Worm (Caenorhabditis elegans) whole organism, L4 larva: Measurements from ENCODE around the gene fbxa-138.

Experiments used
- F10B5.3 ChIP-seq: sonication (generic microtip); optimal IDR thresholded peaks from 2 replicates; lab custom pipeline; 2016; ENCODE audit warnings: mild to moderate bottlenecking, missing genetic modification characterization, missing compliant biosample characterization
- T20F7.1 ChIP-seq: fragments of 200-800 bp; sonication (Bioruptor generic); optimal IDR thresholded peaks from 2 replicates; lab custom pipeline; 2018; ENCODE audit warnings: mild to moderate bottlenecking, missing genetic modification characterization, missing compliant biosample characterization
- Y105C5A.15 ChIP-seq: fragments of 200-800 bp; sonication (Bioruptor generic); IDR thresholded peaks from 2 replicates; pipeline ENCODE4 v1.3.6; 2022; ENCODE audit warnings: missing genetic modification characterization, missing compliant biosample characterization
- ZK337.2 ChIP-seq: fragments of 200-800 bp; sonication (Bioruptor generic); IDR thresholded peaks from 2 replicates; pipeline ENCODE4 v1.3.6; 2022; ENCODE audit warnings: missing genetic modification reagents, missing genetic modification characterization, missing compliant biosample characterization
- aha-1 ChIP-seq: fragments of 150-350 bp; peaks from one replicate; lab custom pipeline; 2014; ENCODE audit warnings: missing biosample characterization, missing genetic modification characterization
- ceh-62 ChIP-seq: sonication (generic microtip); optimal IDR thresholded peaks from 2 replicates; lab custom pipeline; 2017; ENCODE audit warnings: missing biosample characterization, missing genetic modification characterization
- ctbp-1 ChIP-seq: fragments of 200-800 bp; sonication (Bioruptor generic); IDR thresholded peaks from 2 replicates; pipeline ENCODE4 v1.3.6; 2022; ENCODE audit warnings: missing genetic modification reagents, missing genetic modification characterization, missing compliant biosample characterization
- daf-16 ChIP-seq, 3 experiments: sonication (generic microtip); optimal IDR thresholded peaks; 2 replicates each; lab custom pipeline; 2016 to 2017; ENCODE audit warnings: missing genetic modification characterization in 3 of 3, missing genetic modification reagents in 3 of 3, mild to moderate bottlenecking in 2 of 3, missing compliant biosample characterization in 2 of 3, missing biosample characterization in 1 of 3, moderate library complexity in 1 of 3
- dmd-6 ChIP-seq: fragments of 200-800 bp; sonication (Bioruptor generic); IDR thresholded peaks from 2 replicates; pipeline ENCODE4 v1.3.6; 2022; ENCODE audit warnings: missing genetic modification reagents, missing genetic modification characterization, missing compliant biosample characterization
- dve-1 ChIP-seq: sonication (generic microtip); optimal IDR thresholded peaks from 2 replicates; lab custom pipeline; 2017; ENCODE audit warnings: antibody characterized with exemption, mild to moderate bottlenecking, missing genetic modification characterization, missing compliant biosample characterization; ENCODE audit not compliant: insufficient read depth
- egl-27 ChIP-seq: sonication (generic microtip); optimal IDR thresholded peaks from 3 replicates; lab custom pipeline; 2017; ENCODE audit warnings: missing biosample characterization, missing genetic modification reagents, missing genetic modification characterization
- egl-43 ChIP-seq: fragments of 200-800 bp; sonication (Bioruptor generic); IDR thresholded peaks from 2 replicates; pipeline ENCODE4 v1.3.6; 2022; ENCODE audit warnings: missing genetic modification reagents, missing genetic modification characterization, missing compliant biosample characterization
- fos-1 ChIP-seq: fragments of 150-350 bp; optimal IDR thresholded peaks from 2 replicates; lab custom pipeline; 2014; ENCODE audit warnings: missing biosample characterization, missing genetic modification characterization
- gei-8 ChIP-seq: fragments of 200-800 bp; sonication (Bioruptor generic); optimal IDR thresholded peaks from 2 replicates; lab custom pipeline; 2018; ENCODE audit warnings: mild to moderate bottlenecking, missing genetic modification characterization, missing compliant biosample characterization
- hlh-11 ChIP-seq: fragments of 200-800 bp; sonication (Bioruptor generic); optimal IDR thresholded peaks from 2 replicates; lab custom pipeline; 2018; ENCODE audit warnings: mild to moderate bottlenecking, missing genetic modification characterization, missing compliant biosample characterization
- hlh-30 ChIP-seq: sonication (generic microtip); optimal IDR thresholded peaks from 2 replicates; lab custom pipeline; 2017; ENCODE audit warnings: antibody characterized with exemption, mild to moderate bottlenecking, missing genetic modification characterization, missing compliant biosample characterization; ENCODE audit not compliant: insufficient read depth
- hmg-1.1 ChIP-seq: fragments of 200-800 bp; sonication (Bioruptor generic); IDR thresholded peaks from 2 replicates; pipeline ENCODE4 v1.3.6; 2022; ENCODE audit warnings: missing genetic modification reagents, missing genetic modification characterization, missing compliant biosample characterization
- jun-1 ChIP-seq: fragments of 150-350 bp; optimal IDR thresholded peaks from 2 replicates; lab custom pipeline; 2014; ENCODE audit warnings: missing biosample characterization, missing genetic modification reagents, missing genetic modification characterization
- lin-15B ChIP-seq: fragments of 150-350 bp; sonication (generic microtip); optimal IDR thresholded peaks from 3 replicates; lab custom pipeline; 2014; ENCODE audit warnings: missing biosample characterization, missing genetic modification characterization
- lin-29 ChIP-seq: fragments of 200-800 bp; sonication (Bioruptor generic); IDR thresholded peaks from 2 replicates; pipeline ENCODE4 v1.3.6; 2022; ENCODE audit warnings: missing genetic modification reagents, missing genetic modification characterization, missing compliant biosample characterization
- mdl-1 ChIP-seq, 2 experiments: fragments of 150-350 bp in 1 of 2; sonication (generic microtip) in 1 of 2; optimal IDR thresholded peaks; 2 replicates each; lab custom pipeline; 2014 to 2017; ENCODE audit warnings: missing biosample characterization in 2 of 2, missing genetic modification characterization in 2 of 2
- mep-1 ChIP-seq: fragments of 150-350 bp; sonication (generic microtip); optimal IDR thresholded peaks from 3 replicates; lab custom pipeline; 2014; ENCODE audit warnings: missing biosample characterization, missing genetic modification characterization
- nhr-28 ChIP-seq: fragments of 150-350 bp; optimal IDR thresholded peaks from 2 replicates; lab custom pipeline; 2014; ENCODE audit warnings: missing biosample characterization, missing genetic modification characterization
- nhr-42 ChIP-seq: fragments of 200-800 bp; sonication (Bioruptor generic); IDR thresholded peaks from 2 replicates; pipeline ENCODE4 v1.3.6; 2022; ENCODE audit warnings: missing genetic modification characterization, missing compliant biosample characterization
- nhr-48 ChIP-seq: sonication (generic microtip); optimal IDR thresholded peaks from 2 replicates; lab custom pipeline; 2016; ENCODE audit warnings: mild to moderate bottlenecking, missing genetic modification characterization, missing compliant biosample characterization
- nhr-77 ChIP-seq: fragments of 150-350 bp; optimal IDR thresholded peaks from 2 replicates; lab custom pipeline; 2014; ENCODE audit warnings: missing biosample characterization, missing genetic modification characterization
- php-3 ChIP-seq: fragments of 200-800 bp; sonication (Bioruptor generic); IDR thresholded peaks from 2 replicates; pipeline ENCODE4 v1.3.6; 2022; ENCODE audit warnings: missing genetic modification reagents, missing genetic modification characterization, missing compliant biosample characterization
- pqm-1 ChIP-seq: sonication (generic microtip); optimal IDR thresholded peaks from 2 replicates; lab custom pipeline; 2017; ENCODE audit warnings: missing biosample characterization, missing genetic modification characterization
- saeg-2 ChIP-seq: fragments of 200-800 bp; sonication (Bioruptor generic); IDR thresholded peaks from 2 replicates; pipeline ENCODE4 v1.3.6; 2022; ENCODE audit warnings: missing genetic modification reagents, missing genetic modification characterization, missing compliant biosample characterization
- snpc-1.2 ChIP-seq: fragments of 200-800 bp; sonication (Bioruptor generic); IDR thresholded peaks from 2 replicates; pipeline ENCODE4 v1.3.6; 2022; ENCODE audit warnings: missing genetic modification reagents, missing genetic modification characterization, missing compliant biosample characterization
- unc-62 ChIP-seq, 3 experiments: fragments of 150-350 bp in 1 of 3; sonication (generic microtip); optimal IDR thresholded peaks in 2 of 3; peaks in 1 of 3; 1 replicate in 1 of 3; 2 replicates in 2 of 3; lab custom pipeline; 2014 to 2017; ENCODE audit warnings: missing biosample characterization in 3 of 3, missing genetic modification characterization in 3 of 3, missing genetic modification reagents in 3 of 3, missing genotype in 1 of 3
- zag-1 ChIP-seq: fragments of 150-350 bp; optimal IDR thresholded peaks from 2 replicates; lab custom pipeline; 2014; ENCODE audit warnings: missing biosample characterization, missing genetic modification characterization
- zfp-2 ChIP-seq: sonication (generic microtip); optimal IDR thresholded peaks from 2 replicates; lab custom pipeline; 2016; ENCODE audit warnings: mild to moderate bottlenecking, missing genetic modification characterization, missing compliant biosample characterization
- zfp-3 ChIP-seq: fragments of 200-800 bp; sonication (Bioruptor generic); conservative IDR thresholded peaks from 2 replicates; pipeline ENCODE4 v1.3.6; 2022; ENCODE audit warnings: missing genetic modification reagents, missing genetic modification characterization, missing compliant biosample characterization

fbxa-138 gene

DNA sequence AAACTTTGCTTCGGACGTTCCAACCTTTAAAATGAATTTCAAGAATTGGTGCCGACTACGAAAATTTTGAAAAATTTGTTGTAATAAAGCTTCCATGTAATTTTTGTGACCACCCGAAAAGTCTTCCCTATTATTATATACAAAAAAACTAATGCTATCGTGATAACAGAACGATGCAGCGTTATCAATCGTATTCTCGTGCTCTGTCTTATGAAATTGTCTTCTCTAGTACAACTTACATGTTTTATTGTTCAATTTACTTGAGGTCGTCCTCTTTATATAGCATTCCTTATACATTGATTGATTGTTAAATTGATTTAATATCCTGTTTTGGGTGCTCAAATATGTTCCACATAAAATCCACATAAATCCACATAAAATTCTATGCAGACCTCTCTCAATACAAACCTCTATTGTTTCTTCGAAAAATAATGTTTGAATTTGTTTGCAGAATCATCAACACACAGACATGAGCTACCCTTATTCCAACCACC, 17.5 kb upstream of the fbxa-138 start, which contains the start of gene pals-19:
TSS of gene pals-19 (plus strand) at position 444 of the 494 bp plus-strand sequence.
- TF ChIP-seq nhr-28 (tag; lab: Kevin White, UChicago) (peak; percentile 85), dmd-6 (GFP tag; lab: Robert Waterston, UW) (peak; percentile 47; the same call in 1 of the 2 replicates), dve-1 (peak; percentile 30), snpc-1.2 (GFP tag; lab: Robert Waterston, UW) (no peak), unc-62 (GFP tag; optimal IDR thresholded peaks at IDR 0.05 in 1 of 2; lab: Kevin White, UChicago) (no peak), unc-62 (tag; optimal IDR thresholded peaks at IDR 0.05; lab: Kevin White, UChicago) (no peak), hlh-30 (tag; lab: Kevin White, UChicago) (peak; percentile 14), egl-27 (tag; lab: Kevin White, UChicago) (no peak), daf-16 (GFP tag; optimal IDR thresholded peaks at IDR 0.05; lab: Kevin White, UChicago) (no peak), daf-16 (tag; optimal IDR thresholded peaks at IDR 0.05; lab: Kevin White, UChicago) (peak; percentile 54), mep-1 (peak; percentile 15), php-3 (0 out of 2 replicates have a peak, but pooled peaks have one; percentile 26), hlh-11 (tag; lab: Kevin White, UChicago) (peak; percentile 17), pqm-1 (tag; lab: Kevin White, UChicago) (peak; percentile 97), lin-15B (tag; lab: Kevin White, UChicago) (no peak), nhr-77 (tag; lab: Kevin White, UChicago) (peak; percentile 58), Y105C5A.15 (GFP tag; lab: Robert Waterston, UW) (no peak), mdl-1 (tag; optimal IDR thresholded peaks at IDR 0.05; lab: Kevin White, UChicago) (peak in 1 of 2 experiments; percentile 34), saeg-2 (GFP tag; lab: Robert Waterston, UW) (no peak), hmg-1.1 (GFP tag; lab: Robert Waterston, UW) (no peak)

- TF ChIP-seq nhr-48 (tag; lab: Kevin White, UChicago): no peak
- TF ChIP-seq nhr-42 (GFP tag; lab: Robert Waterston, UW): no peak
- no peak for TF ChIP-seq mep-1
- no peak for TF ChIP-seq jun-1 (tag; lab: Kevin White, UChicago)
- TF ChIP-seq gei-8: no peak
- TF ChIP-seq zag-1 (tag; lab: Kevin White, UChicago): no peak
- TF ChIP-seq zfp-2 (tag; lab: Kevin White, UChicago): no peak
- TF ChIP-seq, all 104 proteins: peak for 0
Observed at ce11 chrIII:1399670-1400069, 15.6 kb upstream of the fbxa-138 start, which contains the start of gene pals-16. Gene pals-16 (plus strand): TSS chrIII:1399970.

DNA sequence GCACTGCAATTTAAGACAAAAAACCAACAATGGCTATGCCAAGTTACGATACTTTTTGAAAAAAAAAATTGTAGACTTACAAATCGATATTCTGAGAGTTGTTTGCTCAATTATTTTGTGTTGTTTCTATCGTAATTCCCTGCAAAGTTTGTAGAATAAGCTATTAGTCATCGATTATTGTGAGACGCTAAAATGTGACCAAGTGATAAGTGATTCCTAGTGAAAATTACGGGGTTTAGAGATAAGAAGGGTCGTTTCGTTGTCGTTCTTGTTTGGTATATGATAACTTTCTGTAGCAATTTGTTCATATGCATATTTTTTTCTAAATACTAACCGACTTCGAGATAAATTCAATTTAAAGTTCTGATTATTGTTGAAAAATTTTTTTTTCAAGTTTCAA, 14.1 kb upstream of the fbxa-138 start:
- TF ChIP-seq lin-29 (GFP tag; lab: Robert Waterston, UW) (no peak), T20F7.1 (peak; percentile 22), daf-16 (GFP tag; optimal IDR thresholded peaks at IDR 0.05; lab: Kevin White, UChicago) (no peak), daf-16 (tag; optimal IDR thresholded peaks at IDR 0.05; lab: Kevin White, UChicago) (peak; percentile 61), dmd-6 (GFP tag; lab: Robert Waterston, UW) (peak; percentile 48), pqm-1 (tag; lab: Kevin White, UChicago) (peak; percentile 86), egl-43 (no peak), fos-1 (tag; lab: Kevin White, UChicago) (no peak), nhr-28 (tag; lab: Kevin White, UChicago) (peak; percentile 64)

ce11 chrIII:1395355-1395754, 11.3 kb upstream of the fbxa-138 start:
- TF ChIP-seq zfp-3: no peak
- TF ChIP-seq ceh-62: no peak
- no peak for TF ChIP-seq hlh-30 (tag; lab: Kevin White, UChicago)
- peak; percentile 64 for TF ChIP-seq pqm-1 (tag; lab: Kevin White, UChicago)
- no peak for TF ChIP-seq ZK337.2 (GFP tag; lab: Robert Waterston, UW)
- no peak for TF ChIP-seq gei-8
- no peak for TF ChIP-seq ctbp-1 (GFP tag; lab: Robert Waterston, UW)
- TF ChIP-seq daf-16 (GFP tag; optimal IDR thresholded peaks at IDR 0.05; lab: Kevin White, UChicago): no peak
- TF ChIP-seq daf-16 (tag; optimal IDR thresholded peaks at IDR 0.05; lab: Kevin White, UChicago): peak; percentile 28
- peak; percentile 17 for TF ChIP-seq nhr-28 (tag; lab: Kevin White, UChicago)
- peak; percentile 39; the same call in 1 of the 2 replicates for TF ChIP-seq dmd-6 (GFP tag; lab: Robert Waterston, UW)
- TF ChIP-seq hlh-11 (tag; lab: Kevin White, UChicago): peak; percentile 19
- no peak for TF ChIP-seq zag-1 (tag; lab: Kevin White, UChicago)
- no peak for TF ChIP-seq mep-1
- no peak for TF ChIP-seq F10B5.3 (tag; lab: Kevin White, UChicago)
- no peak for TF ChIP-seq aha-1 (tag; lab: Kevin White, UChicago)
- TF ChIP-seq nhr-48 (tag; lab: Kevin White, UChicago): no peak
